Fruit fly (Drosophila melanogaster) whole organism, embryonic: Measurements from ENCODE around the gene Kat60.

ENCODE experiments used
- Ada2b ChIP-seq: fragments of 200-800 bp; sonication (Bioruptor generic); IDR thresholded peaks from 2 replicates; pipeline ENCODE4 v1.3.6; 2022; ENCODE audit warnings: missing biosample characterization, missing genetic modification characterization
- Aef1 ChIP-seq: fragments of 200-800 bp; sonication (Bioruptor generic); IDR thresholded peaks from 3 replicates; pipeline ENCODE4 v1.3.6; 2022; ENCODE audit warnings: missing biosample characterization, missing genetic modification characterization
- Blimp-1 ChIP-seq: fragments of 200-800 bp; sonication (Bioruptor generic); optimal IDR thresholded peaks from 3 replicates; lab custom pipeline; 2018; ENCODE audit warnings: missing biosample characterization, missing genetic modification characterization, mild to moderate bottlenecking, moderate library complexity, missing genetic modification reagents
- C15 ChIP-seq: fragments of 200-800 bp; sonication (Bioruptor generic); IDR thresholded peaks from 3 replicates; pipeline ENCODE4 v1.3.6; 2022; ENCODE audit warnings: missing biosample characterization, missing genetic modification characterization
- CG12391 ChIP-seq: fragments of 200-800 bp; sonication (Bioruptor generic); optimal IDR thresholded peaks from 3 replicates; lab custom pipeline; 2018; ENCODE audit warnings: missing biosample characterization, mild to moderate bottlenecking, missing genetic modification characterization, moderate library complexity
- CG13424 ChIP-seq: fragments of 200-800 bp; sonication (Bioruptor generic); optimal IDR thresholded peaks from 2 replicates; lab custom pipeline; 2019; ENCODE audit warnings: missing biosample characterization, mild to moderate bottlenecking, missing genetic modification characterization, moderate library complexity
- CG14441 ChIP-seq: fragments of 200-800 bp; sonication (Bioruptor generic); IDR thresholded peaks from 2 replicates; pipeline ENCODE4 v1.3.6; 2022; ENCODE audit warnings: missing biosample characterization, missing genetic modification characterization
- CG14667 ChIP-seq: fragments of 200-800 bp; sonication (Bioruptor generic); IDR thresholded peaks from 2 replicates; pipeline ENCODE4 v1.3.6; 2022; ENCODE audit warnings: missing biosample characterization, missing genetic modification characterization
- CG15514 ChIP-seq: fragments of 200-800 bp; sonication (Bioruptor generic); optimal IDR thresholded peaks from 3 replicates; lab custom pipeline; 2017; ENCODE audit warnings: missing biosample characterization, missing genetic modification characterization, mild to moderate bottlenecking, moderate library complexity, missing genetic modification reagents
- CG16815 ChIP-seq: fragments of 200-800 bp; sonication (Bioruptor generic); optimal IDR thresholded peaks from 3 replicates; lab custom pipeline; 2017; ENCODE audit warnings: missing biosample characterization, mild to moderate bottlenecking, missing genetic modification characterization
- CG2120 ChIP-seq: fragments of 200-800 bp; sonication (Bioruptor generic); optimal IDR thresholded peaks from 3 replicates; lab custom pipeline; 2016; ENCODE audit warnings: missing biosample characterization, missing genetic modification characterization
- CG30403 ChIP-seq: fragments of 200-800 bp; sonication (Bioruptor generic); optimal IDR thresholded peaks from 3 replicates; lab custom pipeline; 2016; ENCODE audit warnings: missing biosample characterization, missing genetic modification characterization
- CG33557 ChIP-seq: fragments of 200-800 bp; sonication (Bioruptor generic); optimal IDR thresholded peaks from 2 replicates; lab custom pipeline; 2019; ENCODE audit warnings: missing biosample characterization, mild to moderate bottlenecking, missing genetic modification characterization, moderate library complexity
- CG4328 ChIP-seq: fragments of 200-800 bp; sonication (Bioruptor generic); optimal IDR thresholded peaks from 3 replicates; lab custom pipeline; 2017; ENCODE audit warnings: missing biosample characterization, missing genetic modification reagents, missing genetic modification characterization
- CG6272 ChIP-seq: fragments of 200-800 bp; sonication (Bioruptor generic); IDR thresholded peaks from 2 replicates; pipeline ENCODE4 v1.3.6; 2022; ENCODE audit warnings: missing biosample characterization, missing genetic modification characterization
- CG6683 ChIP-seq: fragments of 200-800 bp; sonication (Bioruptor generic); optimal IDR thresholded peaks from 2 replicates; lab custom pipeline; 2017; ENCODE audit warnings: missing biosample characterization, mild to moderate bottlenecking, missing genetic modification characterization, missing genetic modification reagents
- CG7786 ChIP-seq: fragments of 200-800 bp; sonication (Bioruptor generic); optimal IDR thresholded peaks from 2 replicates; lab custom pipeline; 2016; ENCODE audit warnings: missing biosample characterization, missing genetic modification characterization
- CTCF ChIP-seq: fragments of 200-800 bp; sonication (Bioruptor generic); optimal IDR thresholded peaks from 2 replicates; lab custom pipeline; 2017; ENCODE audit warnings: missing biosample characterization, mild to moderate bottlenecking, missing genetic modification characterization, moderate library complexity
- Dip3 ChIP-seq: fragments of 200-800 bp; sonication (Bioruptor generic); optimal IDR thresholded peaks from 3 replicates; lab custom pipeline; 2016; ENCODE audit warnings: missing biosample characterization, missing genetic modification characterization
- H2.0 ChIP-seq: fragments of 200-800 bp; sonication (Bioruptor generic); IDR thresholded peaks from 2 replicates; pipeline ENCODE4 v1.3.6; 2022; ENCODE audit warnings: missing biosample characterization, missing genetic modification characterization
- HHEX ChIP-seq: fragments of 200-800 bp; sonication (Bioruptor generic); optimal IDR thresholded peaks from 3 replicates; lab custom pipeline; 2017; ENCODE audit warnings: missing biosample characterization, mild to moderate bottlenecking, missing genetic modification characterization, missing genetic modification reagents
- HLH4C ChIP-seq: fragments of 200-800 bp; sonication (Bioruptor generic); IDR thresholded peaks from 3 replicates; pipeline ENCODE4 v1.3.6; 2022; ENCODE audit warnings: missing biosample characterization, missing genetic modification characterization; ENCODE audit not compliant: partially characterized antibody
- HmgD ChIP-seq: fragments of 200-800 bp; sonication (Bioruptor generic); optimal IDR thresholded peaks from 3 replicates; lab custom pipeline; 2016; ENCODE audit warnings: missing biosample characterization, missing genetic modification characterization
- Myb ChIP-seq: fragments of 200-800 bp; sonication (Bioruptor generic); optimal IDR thresholded peaks from 2 replicates; lab custom pipeline; 2016; ENCODE audit warnings: missing biosample characterization, missing genetic modification characterization
- Oaz ChIP-seq: fragments of 200-800 bp; sonication (Bioruptor generic); IDR thresholded peaks from 2 replicates; pipeline ENCODE4 v1.3.6; 2022; ENCODE audit warnings: missing biosample characterization, missing genetic modification characterization
- Stat92E ChIP-seq, 3 experiments: fragments of >200 bp in 2 of 3; fragments of 200-800 bp in 1 of 3; sonication (Bioruptor generic) in 1 of 3; optimal IDR thresholded peaks; 2 replicates each; lab custom pipeline; 2017 to 2019; ENCODE audit warnings: missing biosample characterization in 3 of 3, missing genetic modification characterization in 3 of 3, mild to moderate bottlenecking in 1 of 3, moderate library complexity in 1 of 3
- ac ChIP-seq: fragments of 200-800 bp; sonication (Bioruptor generic); optimal IDR thresholded peaks from 3 replicates; lab custom pipeline; 2017; ENCODE audit warnings: missing biosample characterization, mild to moderate bottlenecking, missing genetic modification characterization
- al ChIP-seq: fragments of 200-800 bp; sonication (Bioruptor generic); IDR thresholded peaks from 2 replicates; pipeline ENCODE4 v1.3.6; 2022; ENCODE audit warnings: missing biosample characterization, missing genetic modification characterization
- ase ChIP-seq: fragments of 200-800 bp; sonication (Bioruptor generic); IDR thresholded peaks from 3 replicates; pipeline ENCODE4 v1.3.6; 2022; ENCODE audit warnings: missing biosample characterization, missing genetic modification characterization
- bsh ChIP-seq, 2 experiments: fragments of 200-800 bp; sonication (Bioruptor generic); optimal IDR thresholded peaks; 2 replicates each; lab custom pipeline; 2017 to 2018; ENCODE audit warnings: mild to moderate bottlenecking in 2 of 2, missing biosample characterization in 2 of 2, missing genetic modification characterization in 2 of 2, moderate library complexity in 1 of 2
- chif ChIP-seq, 2 experiments: fragments of 200-800 bp; sonication (Bioruptor generic); optimal IDR thresholded peaks; 3 replicates each; lab custom pipeline; 2016; ENCODE audit warnings: missing biosample characterization in 2 of 2, missing genetic modification characterization in 2 of 2
- chm ChIP-seq: fragments of 200-800 bp; sonication (Bioruptor generic); IDR thresholded peaks from 2 replicates; pipeline ENCODE4 v1.3.6; 2022; ENCODE audit warnings: missing biosample characterization, missing genetic modification characterization
- ci ChIP-seq: fragments of 200-800 bp; sonication (Bioruptor generic); IDR thresholded peaks from 3 replicates; pipeline ENCODE4 v1.3.6; 2022; ENCODE audit warnings: missing biosample characterization, missing genetic modification characterization
- croc ChIP-seq: fragments of 200-800 bp; sonication (Bioruptor generic); conservative IDR thresholded peaks from 3 replicates; pipeline ENCODE4 v1.3.6; 2022; ENCODE audit warnings: missing biosample characterization, missing genetic modification characterization
- dimm ChIP-seq: fragments of 200-800 bp; sonication (Bioruptor generic); IDR thresholded peaks from 2 replicates; pipeline ENCODE4 v1.3.6; 2022; ENCODE audit warnings: missing biosample characterization, missing genetic modification characterization
- ewg ChIP-seq: fragments of 200-800 bp; sonication (Bioruptor generic); optimal IDR thresholded peaks from 3 replicates; lab custom pipeline; 2017; ENCODE audit warnings: mild to moderate bottlenecking, missing biosample characterization, missing genetic modification reagents, missing genetic modification characterization
- fd96Cb ChIP-seq: fragments of 200-800 bp; sonication (Bioruptor generic); optimal IDR thresholded peaks from 2 replicates; lab custom pipeline; 2018; ENCODE audit warnings: missing biosample characterization, mild to moderate bottlenecking, missing genetic modification characterization, moderate library complexity
- gce ChIP-seq: fragments of 200-800 bp; sonication (Bioruptor generic); IDR thresholded peaks from 3 replicates; pipeline ENCODE4 v1.3.6; 2022; ENCODE audit warnings: missing biosample characterization, missing genetic modification characterization
- ken ChIP-seq: fragments of 200-800 bp; sonication (Bioruptor generic); IDR thresholded peaks from 3 replicates; pipeline ENCODE4 v1.3.6; 2022; ENCODE audit warnings: missing biosample characterization, missing genetic modification characterization
- knrl ChIP-seq: fragments of 200-800 bp; sonication (Bioruptor generic); IDR thresholded peaks from 3 replicates; pipeline ENCODE4 v1.3.6; 2022; ENCODE audit warnings: missing biosample characterization, missing genetic modification characterization; ENCODE audit not compliant: partially characterized antibody
- mld ChIP-seq: fragments of 200-800 bp; sonication (Bioruptor generic); IDR thresholded peaks from 3 replicates; pipeline ENCODE4 v1.3.6; 2022; ENCODE audit warnings: missing biosample characterization, missing genetic modification characterization; ENCODE audit not compliant: partially characterized antibody
- nau ChIP-seq: fragments of 200-800 bp; sonication (Bioruptor generic); optimal IDR thresholded peaks from 3 replicates; lab custom pipeline; 2017; ENCODE audit warnings: missing biosample characterization, mild to moderate bottlenecking, missing genetic modification characterization, missing genetic modification reagents
- pan ChIP-seq, 4 experiments: fragments of >200 bp in 3 of 4; fragments of 200-800 bp in 1 of 4; sonication (Bioruptor generic) in 1 of 4; optimal IDR thresholded peaks in 3 of 4; IDR thresholded peaks in 1 of 4; 2 replicates each; pipeline versions ENCODE4 v1.3.6 to Lab custom; 2017 to 2022; ENCODE audit warnings: missing biosample characterization in 2 of 4, missing genetic modification characterization in 2 of 4, mixed read lengths in 1 of 4
- prd ChIP-seq, 3 experiments: fragments of >200 bp in 2 of 3; fragments of 200-800 bp in 1 of 3; sonication (Bioruptor generic) in 1 of 3; optimal IDR thresholded peaks in 2 of 3; IDR thresholded peaks in 1 of 3; 2 replicates in 2 of 3; 3 replicates in 1 of 3; pipeline versions ENCODE4 v1.3.6 to Lab custom; 2017 to 2022; ENCODE audit warnings: missing biosample characterization in 1 of 3, missing genetic modification characterization in 1 of 3
- sr ChIP-seq: fragments of 200-800 bp; sonication (Bioruptor generic); IDR thresholded peaks from 3 replicates; pipeline ENCODE4 v1.3.6; 2022; ENCODE audit warnings: missing biosample characterization, missing genetic modification characterization
- tio ChIP-seq: fragments of 200-800 bp; sonication (Bioruptor generic); optimal IDR thresholded peaks from 2 replicates; lab custom pipeline; 2017; ENCODE audit warnings: missing biosample characterization, missing genetic modification characterization, inconsistent platforms
- unpg ChIP-seq: fragments of 200-800 bp; sonication (Bioruptor generic); optimal IDR thresholded peaks from 3 replicates; lab custom pipeline; 2018; ENCODE audit warnings: missing biosample characterization, mild to moderate bottlenecking, missing genetic modification characterization, moderate library complexity

The Kat60 gene

dm6 chr3R:5256462-5257146 is 24.6 kb upstream of the Kat60 start, which contains the start of the genes Enoph and Hph (continued):
- TF ChIP-seq CG6683 (GFP tag; lab: Kevin White, UChicago), result no peak
- peak; percentile 48; the same call in 1 of the 3 replicates for TF ChIP-seq mld (GFP tag; lab: Robert Waterston, UW)
- peak; percentile 22 for TF ChIP-seq CG16815 (GFP tag; lab: Kevin White, UChicago)
- peak; percentile 50 for TF ChIP-seq CG33557
- no peak for TF ChIP-seq ci (GFP tag; lab: Robert Waterston, UW)
- no peak for TF ChIP-seq croc (GFP tag; lab: Robert Waterston, UW)
- no peak for TF ChIP-seq dimm (GFP tag; lab: Robert Waterston, UW)
- TF ChIP-seq nau, result no peak
- TF ChIP-seq CTCF (GFP tag; lab: Kevin White, UChicago), result peak; percentile 6
- TF ChIP-seq chm (GFP tag; lab: Robert Waterston, UW), result 0 out of 2 replicates have a peak, but pooled peaks have one; percentile 30
- peak; percentile 17 to 43 for TF ChIP-seq chif (GFP tag; optimal IDR thresholded peaks at IDR 0.05; lab: Kevin White, UChicago)
- peak; percentile 26; the same call in 1 of the 2 replicates for TF ChIP-seq CG14667 (GFP tag; lab: Robert Waterston, UW)
- TF ChIP-seq CG13424 (tag; lab: Kevin White, UChicago), result peak; percentile 71
- TF ChIP-seq gce (GFP tag; lab: Robert Waterston, UW), result 0 out of 3 replicates have a peak, but pooled peaks have one; percentile 41
- TF ChIP-seq ken, result peak; percentile 49; the same call in 1 of the 3 replicates
- peak; percentile 56 for TF ChIP-seq fd96Cb (tag; lab: Kevin White, UChicago)
- TF ChIP-seq CG15514, result peak; percentile 94
- peak; percentile 77 for TF ChIP-seq CG2120
- TF ChIP-seq Myb (GFP tag; lab: Kevin White, UChicago), result peak; percentile 96
- peak; percentile 31 for TF ChIP-seq ewg
- TF ChIP-seq C15 (GFP tag; lab: Robert Waterston, UW), result 0 out of 3 replicates have a peak, but pooled peaks have one; percentile 17
- TF ChIP-seq HmgD (GFP tag; lab: Kevin White, UChicago), result peak; percentile 42
- peak; percentile 31 for TF ChIP-seq Ada2b (GFP tag; lab: Robert Waterston, UW)
- peak; percentile 34 for TF ChIP-seq CG4328
- peak; percentile 64 for TF ChIP-seq CG12391 (tag; lab: Kevin White, UChicago)
- TF ChIP-seq knrl (GFP tag; lab: Robert Waterston, UW), result peak; percentile 83
- peak; percentile 46 for TF ChIP-seq unpg (GFP tag; lab: Kevin White, UChicago)
- TF ChIP-seq pan (optimal IDR thresholded peaks at IDR 0.05; lab: Kevin White, UChicago), result no peak
- peak in 1 of 2 experiments; percentile 42 for TF ChIP-seq pan (GFP tag; optimal IDR thresholded peaks at IDR 0.05 in 1 of 2, IDR thresholded peaks at IDR 0.05 in 1 of 2)
- peak; percentile 81 for TF ChIP-seq HLH4C (GFP tag; lab: Robert Waterston, UW)
- peak; percentile 54 for TF ChIP-seq CG14441 (GFP tag; lab: Robert Waterston, UW)
- TF ChIP-seq Aef1 (GFP tag; lab: Robert Waterston, UW), result peak; percentile 55; the same call in 2 of the 3 replicates
- TF ChIP-seq ase (GFP tag; lab: Robert Waterston, UW), result 0 out of 3 replicates have a peak, but pooled peaks have one; percentile 45
- peak; percentile 48 for TF ChIP-seq HHEX (GFP tag; lab: Kevin White, UChicago)
- TF ChIP-seq CG6272 (GFP tag; lab: Robert Waterston, UW), result 0 out of 2 replicates have a peak, but pooled peaks have one; percentile 39
- TF ChIP-seq Stat92E (GFP tag; optimal IDR thresholded peaks at IDR 0.05; lab: Kevin White, UChicago), result no peak
- peak; percentile 45 for TF ChIP-seq Blimp-1
- TF ChIP-seq bsh (GFP tag; optimal IDR thresholded peaks at IDR 0.05; lab: Kevin White, UChicago), result peak in 1 of 2 experiments; percentile 39
- no peak for TF ChIP-seq ac (GFP tag; lab: Kevin White, UChicago)
- TF ChIP-seq sr, result no peak
- TF ChIP-seq Oaz (GFP tag; lab: Robert Waterston, UW), result peak; percentile 46; the same call in 1 of the 2 replicates
- peak; percentile 58 for TF ChIP-seq Dip3
- TF ChIP-seq al, result peak; percentile 57
- no peak for TF ChIP-seq prd (optimal IDR thresholded peaks at IDR 0.05; lab: Kevin White, UChicago)
- peak; percentile 74 for TF ChIP-seq prd (GFP tag; IDR thresholded peaks at IDR 0.05; lab: Robert Waterston, UW)
- TF ChIP-seq CG7786 (GFP tag; lab: Kevin White, UChicago), result peak; percentile 51
- TF ChIP-seq CG30403 (GFP tag; lab: Kevin White, UChicago), result peak; percentile 77
- peak; percentile 59 for TF ChIP-seq tio (GFP tag; lab: Kevin White, UChicago)
- TF ChIP-seq H2.0 (GFP tag; lab: Robert Waterston, UW), result no peak
